Fruit fly (Drosophila melanogaster): ENCODE results near the gene Ent1.

Gene Ent1

DNA sequence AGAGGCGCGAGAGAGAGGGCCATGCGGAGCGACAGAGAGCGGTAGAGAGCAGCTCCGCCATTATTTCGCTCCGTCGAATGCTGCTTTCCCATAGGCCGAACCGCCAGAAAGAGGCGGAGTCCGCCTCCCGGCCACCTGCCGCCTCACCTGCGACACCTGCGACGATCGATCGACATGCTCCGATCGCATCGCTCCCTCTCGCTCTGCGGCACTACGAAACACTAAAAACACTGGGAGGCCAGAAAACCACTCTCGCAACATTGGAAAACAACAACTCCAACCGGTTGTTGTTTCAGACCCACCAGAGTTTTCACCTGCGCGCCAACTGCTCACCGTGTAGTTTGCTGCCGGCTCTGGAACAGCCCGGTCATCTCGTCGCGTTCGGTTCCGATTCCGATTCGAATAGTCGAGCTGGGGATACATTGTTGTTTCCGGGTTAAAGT is 20.1 kb upstream of the Ent1 start, which contains the start of gene al (continued):
- TF ChIP-seq CG17385 (GFP tag; optimal IDR thresholded peaks at IDR 0.05) (no peak), run (tag; optimal IDR thresholded peaks at IDR 0.05) (no peak), Hsf (GFP tag; optimal IDR thresholded peaks at IDR 0.05) (no peak), dpn (GFP tag; optimal IDR thresholded peaks at IDR 0.05) (no peak), Nf-YA (GFP tag; IDR thresholded peaks at IDR 0.05) (peak; percentile 87), gcm2 (GFP tag; optimal IDR thresholded peaks at IDR 0.05) (no peak), CG12104 (GFP tag; optimal IDR thresholded peaks at IDR 0.05) (no peak), CG9876 (GFP tag; optimal IDR thresholded peaks at IDR 0.05) (no peak), Atf-2 (GFP tag; optimal IDR thresholded peaks at IDR 0.05) (no peak), CG5953 (GFP tag; IDR thresholded peaks at IDR 0.05) (no peak), unc-4 (GFP tag; IDR thresholded peaks at IDR 0.05; ENCODE audit: partially characterized antibody) (no peak), CG11093 (GFP tag; IDR thresholded peaks at IDR 0.05) (no peak), CG31388 (GFP tag; optimal IDR thresholded peaks at IDR 0.05) (no peak), CG14050 (GFP tag; IDR thresholded peaks at IDR 0.05) (no peak), sens-2 (GFP tag; IDR thresholded peaks at IDR 0.05) (no peak), CG3726 (GFP tag; IDR thresholded peaks at IDR 0.05) (no peak), CG1529 (GFP tag; optimal IDR thresholded peaks at IDR 0.05) (no peak), Jarid2 (GFP tag; optimal IDR thresholded peaks at IDR 0.05) (peak; percentile 69), BEAF-32 (GFP tag; optimal IDR thresholded peaks at IDR 0.05) (no peak), CG8924 (tag; optimal IDR thresholded peaks at IDR 0.05) (no peak), CG14860 (GFP tag; IDR thresholded peaks at IDR 0.05; ENCODE audit: partially characterized antibody) (no peak), CG13287 (GFP tag; IDR thresholded peaks at IDR 0.05; ENCODE audit: partially characterized antibody) (peak; percentile 20; the same call in 1 of the 2 replicates), CG11504 (tag; optimal IDR thresholded peaks at IDR 0.05) (peak; percentile 34), odd (GFP tag; optimal IDR thresholded peaks at IDR 0.05) (no peak), CG3407 (GFP tag; optimal IDR thresholded peaks at IDR 0.05) (no peak), CG3838 (GFP tag; optimal IDR thresholded peaks at IDR 0.05) (no peak), CG3847 (GFP tag; IDR thresholded peaks at IDR 0.05) (no peak), Taf1 (GFP tag; IDR thresholded peaks at IDR 0.05) (no peak), ase (GFP tag; IDR thresholded peaks at IDR 0.05) (no peak), PHDP (tag; optimal IDR thresholded peaks at IDR 0.05) (no peak)

DNA sequence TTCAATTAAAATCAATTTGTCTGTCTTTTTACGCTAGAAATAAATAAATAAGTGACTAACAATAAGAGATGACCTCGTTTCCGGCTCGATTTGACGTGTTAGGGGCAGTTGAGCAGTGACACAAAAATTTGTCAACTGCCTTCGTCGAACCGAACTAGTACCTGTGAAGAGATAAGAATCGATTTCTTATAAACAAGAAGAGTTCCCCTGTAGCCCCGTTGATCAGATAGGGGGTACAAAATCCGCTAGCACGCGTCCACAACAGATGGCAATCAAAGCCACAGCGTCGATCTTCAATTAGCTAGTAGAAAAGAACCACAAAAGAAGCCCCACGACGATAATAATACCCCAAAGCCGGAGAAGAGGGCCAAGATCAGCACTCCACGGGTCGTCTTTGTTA is 14.1 kb upstream of the Ent1 start:
- TF ChIP-seq Hey (tag; optimal IDR thresholded peaks at IDR 0.05) (peak; percentile 37), Kr (GFP tag; optimal IDR thresholded peaks at IDR 0.05) (no peak), Adf1 (GFP tag; IDR thresholded peaks at IDR 0.05) (no peak), sug (tag; optimal IDR thresholded peaks at IDR 0.05) (peak; percentile 21), Camta (GFP tag; optimal IDR thresholded peaks at IDR 0.05) (no peak), grn (GFP tag; optimal IDR thresholded peaks at IDR 0.05) (peak; percentile 94), Vsx1 (GFP tag; optimal IDR thresholded peaks at IDR 0.05) (peak; percentile 21)

DNA sequence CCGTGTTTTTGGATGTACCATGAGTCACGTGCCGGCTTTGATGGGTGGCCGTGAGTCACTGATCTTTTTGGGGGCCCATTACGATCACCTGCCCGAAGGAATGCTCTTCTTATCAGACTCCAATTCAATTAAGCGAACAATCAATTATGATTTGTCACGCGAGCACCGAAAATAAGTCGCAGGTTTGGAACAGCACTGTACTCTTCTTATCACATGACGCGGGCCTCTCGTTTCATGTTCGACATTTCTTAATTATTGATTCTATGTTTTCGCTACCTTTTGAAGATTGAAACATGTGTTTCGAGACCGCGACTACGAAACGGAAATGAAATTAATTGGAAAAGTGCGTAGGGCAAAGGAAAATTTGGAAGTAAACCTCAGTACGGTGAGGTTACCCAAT is 12.1 kb upstream of the Ent1 start:
- TF ChIP-seq ci (GFP tag; IDR thresholded peaks at IDR 0.05) (no peak), exex (tag; optimal IDR thresholded peaks at IDR 0.05) (peak; percentile 51), ab (GFP tag; optimal IDR thresholded peaks at IDR 0.05) (no peak), cwo (GFP tag; optimal IDR thresholded peaks at IDR 0.05) (peak; percentile 0), CG18599 (GFP tag; optimal IDR thresholded peaks at IDR 0.05) (no peak), CG1832 (GFP tag; optimal IDR thresholded peaks at IDR 0.05) (no peak), CG4617 (GFP tag; optimal IDR thresholded peaks at IDR 0.05; ENCODE audit: borderline replicate concordance) (no peak), CG1792 (GFP tag; optimal IDR thresholded peaks at IDR 0.05) (no peak), caup (GFP tag; optimal IDR thresholded peaks at IDR 0.05; ENCODE audit: severe bottlenecking) (peak; percentile 63), CG14667 (GFP tag; IDR thresholded peaks at IDR 0.05) (no peak)

Measured in whole organism, embryonic.